Fruit fly (Drosophila melanogaster) whole organism, embryonic: ENCODE measurements around the gene Sems.
A peak's percentile ranks its signal among the peaks of the same experiment; 100 is the strongest.

ENCODE experiments used
- Abd-B ChIP-seq: fragments of 200-800 bp; sonication (Bioruptor generic); optimal IDR thresholded peaks from 2 replicates; lab custom pipeline; 2018; ENCODE audit warnings: missing biosample characterization, mild to moderate bottlenecking, missing genetic modification characterization, moderate library complexity
- B-H2 ChIP-seq: fragments of 200-800 bp; sonication (Bioruptor generic); optimal IDR thresholded peaks from 2 replicates; lab custom pipeline; 2018; ENCODE audit warnings: missing biosample characterization, mild to moderate bottlenecking, missing genetic modification characterization
- CG10209 ChIP-seq: fragments of 200-800 bp; sonication (Bioruptor generic); optimal IDR thresholded peaks from 3 replicates; lab custom pipeline; 2017; ENCODE audit warnings: missing biosample characterization, mild to moderate bottlenecking, missing genetic modification characterization, missing genetic modification reagents
- CG10321 ChIP-seq: fragments of 200-800 bp; sonication (Bioruptor generic); IDR thresholded peaks from 2 replicates; pipeline ENCODE4 v1.3.6; 2022; ENCODE audit warnings: missing biosample characterization, missing genetic modification characterization
- CG10462 ChIP-seq: fragments of 200-800 bp; sonication (Bioruptor generic); optimal IDR thresholded peaks from 2 replicates; lab custom pipeline; 2016; ENCODE audit warnings: missing biosample characterization, missing genetic modification characterization
- CG12659 ChIP-seq: fragments of 200-800 bp; sonication (Bioruptor generic); optimal IDR thresholded peaks from 3 replicates; lab custom pipeline; 2017; ENCODE audit warnings: mild to moderate bottlenecking, missing biosample characterization, missing genetic modification reagents, missing genetic modification characterization
- CG15269 ChIP-seq: fragments of 200-800 bp; sonication (Bioruptor generic); optimal IDR thresholded peaks from 2 replicates; lab custom pipeline; 2018; ENCODE audit warnings: missing biosample characterization, mild to moderate bottlenecking, missing genetic modification characterization, moderate library complexity
- CG15696 ChIP-seq: fragments of 200-800 bp; sonication (Bioruptor generic); optimal IDR thresholded peaks from 2 replicates; lab custom pipeline; 2019; ENCODE audit warnings: missing biosample characterization, mild to moderate bottlenecking, missing genetic modification characterization, moderate library complexity
- CG17361 ChIP-seq: fragments of 200-800 bp; sonication (Bioruptor generic); IDR thresholded peaks from 3 replicates; pipeline ENCODE4 v1.3.6; 2022; ENCODE audit warnings: missing biosample characterization, missing genetic modification characterization
- CG17829 ChIP-seq: fragments of 200-800 bp; optimal IDR thresholded peaks from 2 replicates; lab custom pipeline; 2019; ENCODE audit warnings: missing biosample characterization, mild to moderate bottlenecking, missing genetic modification characterization, moderate library complexity
- CG17912 ChIP-seq: fragments of 200-800 bp; sonication (Bioruptor generic); optimal IDR thresholded peaks from 2 replicates; lab custom pipeline; 2018; ENCODE audit warnings: missing biosample characterization, mild to moderate bottlenecking, missing genetic modification characterization
- CG18599 ChIP-seq: fragments of 200-800 bp; sonication (Bioruptor generic); optimal IDR thresholded peaks from 3 replicates; lab custom pipeline; 2017; ENCODE audit warnings: missing biosample characterization, missing genetic modification characterization, mild to moderate bottlenecking, moderate library complexity, missing genetic modification reagents
- CG2678 ChIP-seq: fragments of 200-800 bp; sonication (Bioruptor generic); optimal IDR thresholded peaks from 3 replicates; lab custom pipeline; 2019; ENCODE audit warnings: missing biosample characterization, mild to moderate bottlenecking, missing genetic modification characterization, moderate library complexity
- CG30403 ChIP-seq: fragments of 200-800 bp; sonication (Bioruptor generic); optimal IDR thresholded peaks from 3 replicates; lab custom pipeline; 2016; ENCODE audit warnings: missing biosample characterization, missing genetic modification characterization
- CG4424 ChIP-seq: fragments of 200-800 bp; sonication (Bioruptor generic); optimal IDR thresholded peaks from 3 replicates; lab custom pipeline; 2016; ENCODE audit warnings: missing biosample characterization, missing genetic modification characterization
- CG7839 ChIP-seq: fragments of 200-800 bp; sonication (Bioruptor generic); optimal IDR thresholded peaks from 3 replicates; lab custom pipeline; 2018; ENCODE audit warnings: missing biosample characterization, mild to moderate bottlenecking, missing genetic modification characterization, moderate library complexity
- CG8290 ChIP-seq, 3 experiments: fragments of 200-800 bp; sonication (Bioruptor generic); optimal IDR thresholded peaks; 2 replicates each; lab custom pipeline; 2016 to 2019; ENCODE audit warnings: missing biosample characterization in 3 of 3, missing genetic modification characterization in 3 of 3, mild to moderate bottlenecking in 2 of 3, moderate library complexity in 1 of 3
- CG8388 ChIP-seq: fragments of 200-800 bp; sonication (Bioruptor generic); optimal IDR thresholded peaks from 2 replicates; lab custom pipeline; 2019; ENCODE audit warnings: missing biosample characterization, mild to moderate bottlenecking, missing genetic modification characterization, moderate library complexity
- CG9727 ChIP-seq: fragments of 200-800 bp; sonication (Bioruptor generic); optimal IDR thresholded peaks from 3 replicates; lab custom pipeline; 2017; ENCODE audit warnings: missing biosample characterization, mild to moderate bottlenecking, missing genetic modification characterization
- CG9876 ChIP-seq: fragments of 200-800 bp; sonication (Bioruptor generic); optimal IDR thresholded peaks from 2 replicates; lab custom pipeline; 2016; ENCODE audit warnings: missing biosample characterization, missing genetic modification characterization
- CrebB ChIP-seq: fragments of 200-800 bp; sonication (Bioruptor generic); optimal IDR thresholded peaks from 3 replicates; lab custom pipeline; 2018; ENCODE audit warnings: missing biosample characterization, mild to moderate bottlenecking, missing genetic modification characterization
- Med ChIP-seq: fragments of 200-800 bp; sonication (Bioruptor generic); peaks from one replicate; lab custom pipeline; 2016; ENCODE audit warnings: missing biosample characterization, missing genetic modification characterization, mild to moderate bottlenecking, inconsistent platforms, moderate library complexity
- NK7.1 ChIP-seq: fragments of 200-800 bp; sonication (Bioruptor generic); optimal IDR thresholded peaks from 3 replicates; lab custom pipeline; 2016; ENCODE audit warnings: missing biosample characterization, missing genetic modification characterization
- Sox100B ChIP-seq: fragments of 200-800 bp; sonication (Bioruptor generic); optimal IDR thresholded peaks from 3 replicates; lab custom pipeline; 2018; ENCODE audit warnings: missing biosample characterization, mild to moderate bottlenecking, missing genetic modification characterization
- Sox102F ChIP-seq: fragments of 200-800 bp; sonication (Bioruptor generic); optimal IDR thresholded peaks from 2 replicates; lab custom pipeline; 2018; ENCODE audit warnings: missing biosample characterization, mild to moderate bottlenecking, missing genetic modification characterization, moderate library complexity
- Ssrp ChIP-seq: fragments of 200-800 bp; sonication (Bioruptor generic); optimal IDR thresholded peaks from 2 replicates; lab custom pipeline; 2018; ENCODE audit warnings: missing biosample characterization, mild to moderate bottlenecking, missing genetic modification characterization, moderate library complexity
- bcd ChIP-seq: fragments of 200-800 bp; sonication (Bioruptor generic); optimal IDR thresholded peaks from 2 replicates; lab custom pipeline; 2017; ENCODE audit warnings: missing biosample characterization, mild to moderate bottlenecking, missing genetic modification characterization
- bsh ChIP-seq, 2 experiments: fragments of 200-800 bp; sonication (Bioruptor generic); optimal IDR thresholded peaks; 2 replicates each; lab custom pipeline; 2017 to 2018; ENCODE audit warnings: mild to moderate bottlenecking in 2 of 2, missing biosample characterization in 2 of 2, missing genetic modification characterization in 2 of 2, moderate library complexity in 1 of 2
- chif ChIP-seq, 2 experiments: fragments of 200-800 bp; sonication (Bioruptor generic); optimal IDR thresholded peaks; 3 replicates each; lab custom pipeline; 2016; ENCODE audit warnings: missing biosample characterization in 2 of 2, missing genetic modification characterization in 2 of 2
- dmrt99B ChIP-seq: fragments of 200-800 bp; sonication (Bioruptor generic); optimal IDR thresholded peaks from 2 replicates; lab custom pipeline; 2018; ENCODE audit warnings: missing biosample characterization, mild to moderate bottlenecking, missing genetic modification characterization, moderate library complexity
- fd96Cb ChIP-seq: fragments of 200-800 bp; sonication (Bioruptor generic); optimal IDR thresholded peaks from 2 replicates; lab custom pipeline; 2018; ENCODE audit warnings: missing biosample characterization, mild to moderate bottlenecking, missing genetic modification characterization, moderate library complexity
- ftz-f1 ChIP-seq: fragments of 200-800 bp; sonication (Bioruptor generic); optimal IDR thresholded peaks from 2 replicates; lab custom pipeline; 2016; ENCODE audit warnings: missing biosample characterization, missing genetic modification characterization
- fu2 ChIP-seq: fragments of 200-800 bp; sonication (Bioruptor generic); optimal IDR thresholded peaks from 2 replicates; lab custom pipeline; 2016; ENCODE audit warnings: missing biosample characterization, missing genetic modification characterization
- gem ChIP-seq: fragments of 200-800 bp; sonication (Bioruptor generic); optimal IDR thresholded peaks from 2 replicates; lab custom pipeline; 2019; ENCODE audit warnings: missing biosample characterization, mild to moderate bottlenecking, missing genetic modification characterization, moderate library complexity
- lola ChIP-seq, 3 experiments: fragments of >200 bp in 2 of 3; fragments of 200-800 bp in 1 of 3; sonication (Bioruptor generic) in 1 of 3; optimal IDR thresholded peaks; 2 replicates each; lab custom pipeline; 2017 to 2019; ENCODE audit warnings: missing biosample characterization in 3 of 3, missing genetic modification characterization in 3 of 3, mild to moderate bottlenecking in 1 of 3, moderate library complexity in 1 of 3
- mirr ChIP-seq: fragments of 200-800 bp; sonication (Bioruptor generic); optimal IDR thresholded peaks from 3 replicates; lab custom pipeline; 2018; ENCODE audit warnings: missing biosample characterization, mild to moderate bottlenecking, missing genetic modification characterization
- nmo ChIP-seq: fragments of 200-800 bp; sonication (Bioruptor generic); optimal IDR thresholded peaks from 2 replicates; lab custom pipeline; 2018; ENCODE audit warnings: missing biosample characterization, mild to moderate bottlenecking, missing genetic modification characterization, moderate library complexity
- org-1 ChIP-seq: fragments of 200-800 bp; sonication (Bioruptor generic); optimal IDR thresholded peaks from 2 replicates; lab custom pipeline; 2017; ENCODE audit warnings: missing biosample characterization, missing genetic modification characterization
- otp ChIP-seq: fragments of 200-800 bp; sonication (Bioruptor generic); IDR thresholded peaks from 3 replicates; pipeline ENCODE4, ENCODE4 v1.3.6; 2022; ENCODE audit warnings: missing biosample characterization, missing genetic modification characterization
- pzg ChIP-seq: fragments of 200-800 bp; sonication (Bioruptor generic); optimal IDR thresholded peaks from 3 replicates; lab custom pipeline; 2018; ENCODE audit warnings: missing biosample characterization, mild to moderate bottlenecking, missing genetic modification characterization, moderate library complexity
- row ChIP-seq: fragments of 200-800 bp; sonication (Bioruptor generic); IDR thresholded peaks from 3 replicates; pipeline ENCODE4 v1.3.6; 2022; ENCODE audit warnings: missing biosample characterization, missing genetic modification characterization
- sd ChIP-seq: fragments of 200-800 bp; sonication (Bioruptor generic); optimal IDR thresholded peaks from 3 replicates; lab custom pipeline; 2018; ENCODE audit warnings: missing biosample characterization, mild to moderate bottlenecking, missing genetic modification characterization, moderate library complexity
- sens ChIP-seq: fragments of 200-800 bp; sonication (Bioruptor generic); peaks from one replicate; lab custom pipeline; 2016; ENCODE audit warnings: missing biosample characterization, missing genetic modification characterization
- twi ChIP-seq: fragments of 200-800 bp; optimal IDR thresholded peaks from 2 replicates; lab custom pipeline; 2019; ENCODE audit warnings: missing biosample characterization, mild to moderate bottlenecking, missing genetic modification characterization, moderate library complexity
- unpg ChIP-seq: fragments of 200-800 bp; sonication (Bioruptor generic); optimal IDR thresholded peaks from 3 replicates; lab custom pipeline; 2018; ENCODE audit warnings: missing biosample characterization, mild to moderate bottlenecking, missing genetic modification characterization, moderate library complexity
- wdn ChIP-seq: fragments of 200-800 bp; sonication (Bioruptor generic); IDR thresholded peaks from 2 replicates; pipeline ENCODE4 v1.3.6; 2022; ENCODE audit warnings: missing biosample characterization, missing genetic modification characterization

The Sems gene

DNA sequence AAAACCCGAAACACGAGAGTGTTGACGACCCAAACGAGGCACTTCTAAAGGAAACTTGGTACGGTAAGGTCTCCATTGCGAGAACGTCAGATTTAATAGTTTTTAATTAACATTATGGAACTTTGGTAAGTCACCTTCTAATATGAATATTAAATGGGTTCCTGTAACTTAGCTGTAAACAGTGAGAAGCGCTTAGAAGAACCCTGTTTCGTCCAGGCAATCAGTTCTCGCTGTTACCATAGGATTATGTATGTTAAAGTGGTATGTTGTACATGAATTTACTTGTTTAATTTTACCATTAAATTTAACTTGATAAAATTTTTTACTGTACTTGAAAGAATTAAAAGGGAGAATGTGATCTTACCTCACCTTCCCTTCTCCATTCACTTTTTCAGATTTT lies 34.7 kb downstream of the Sems start (continued):
- TF ChIP-seq pzg (GFP tag; lab: Kevin White, UChicago) (no peak), chif (GFP tag; optimal IDR thresholded peaks at IDR 0.05; lab: Kevin White, UChicago) (peak in 1 of 2 experiments; percentile 2), wdn (GFP tag; lab: Robert Waterston, UW) (no peak), B-H2 (GFP tag; lab: Kevin White, UChicago) (no peak), CG17829 (tag; lab: Kevin White, UChicago) (peak; percentile 51), NK7.1 (GFP tag; lab: Kevin White, UChicago) (no peak), CG9876 (no peak)

DNA sequence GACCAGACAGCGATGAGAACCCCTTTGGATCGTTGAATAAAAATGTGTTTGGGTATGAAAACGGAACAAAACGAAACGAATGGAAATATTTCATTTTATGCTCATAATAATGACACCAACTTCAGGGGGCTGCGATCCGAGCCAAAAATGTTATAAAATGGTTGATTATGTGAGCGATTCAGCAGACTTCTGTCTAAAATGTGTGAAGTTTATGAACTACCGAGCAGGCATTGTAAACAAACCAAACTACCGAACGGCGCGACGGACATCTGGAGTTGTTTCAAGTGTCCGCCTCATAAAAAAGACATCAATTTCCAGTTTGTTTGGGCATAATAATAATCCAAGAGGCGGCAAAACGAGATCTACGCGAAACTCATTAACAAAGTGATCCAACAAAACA lies 36.1 kb downstream of the Sems start:
- TF ChIP-seq CG15269 (tag; lab: Kevin White, UChicago) (peak; percentile 34), Abd-B (peak; percentile 45), wdn (GFP tag; lab: Robert Waterston, UW) (no peak), gem (tag; lab: Kevin White, UChicago) (no peak), sd (peak; percentile 61), CG10321 (GFP tag; lab: Robert Waterston, UW) (no peak), bcd (GFP tag; lab: Kevin White, UChicago) (no peak), otp (GFP tag; lab: Robert Waterston, UW) (no peak), twi (tag; lab: Kevin White, UChicago) (peak; percentile 59), Med (GFP tag; lab: Kevin White, UChicago) (peak; percentile 49)

DNA sequence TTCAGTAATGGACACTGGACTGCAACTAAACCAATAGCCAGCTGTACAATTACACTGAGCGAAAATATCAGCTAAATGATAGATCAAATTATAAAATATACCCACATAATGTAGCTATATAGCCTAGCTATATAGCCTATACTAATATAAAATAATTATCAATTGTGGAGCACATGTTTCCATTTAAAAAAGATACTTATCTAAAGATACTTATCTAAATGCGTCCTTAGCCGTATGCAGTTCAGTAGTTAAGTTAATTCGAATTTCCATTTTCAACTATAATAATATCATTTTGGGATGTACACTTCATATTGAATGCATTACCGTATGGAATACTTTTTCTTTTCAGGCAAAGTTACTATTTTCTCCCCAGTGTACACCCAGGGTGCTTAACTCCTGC lies 37.6 kb downstream of the Sems start:
- peak; percentile 60 for TF ChIP-seq gem (tag; lab: Kevin White, UChicago)
- TF ChIP-seq CG4424 (GFP tag; lab: Kevin White, UChicago) = peak; percentile 8
- TF ChIP-seq fd96Cb (tag; lab: Kevin White, UChicago) = peak; percentile 25
- peak; percentile 17 for TF ChIP-seq CG12659
- peak in 1 of 2 experiments; percentile 23 for TF ChIP-seq bsh (GFP tag; optimal IDR thresholded peaks at IDR 0.05; lab: Kevin White, UChicago)
- peak; percentile 39 for TF ChIP-seq dmrt99B
- peak; percentile 36 for TF ChIP-seq org-1
- no peak for TF ChIP-seq mirr (GFP tag; lab: Kevin White, UChicago)
- peak; percentile 42 for TF ChIP-seq CG8388 (GFP tag; lab: Kevin White, UChicago)
- no peak for TF ChIP-seq CrebB (tag; lab: Kevin White, UChicago)
- peak; percentile 13 for TF ChIP-seq CG17829 (tag; lab: Kevin White, UChicago)
- TF ChIP-seq CG10209 (GFP tag; lab: Kevin White, UChicago) = peak; percentile 8
- no peak for TF ChIP-seq ftz-f1 (GFP tag; lab: Kevin White, UChicago)
- no peak for TF ChIP-seq CG17912 (GFP tag; lab: Kevin White, UChicago)
- no peak for TF ChIP-seq CG10462 (GFP tag; lab: Kevin White, UChicago)
- TF ChIP-seq unpg (GFP tag; lab: Kevin White, UChicago) = peak; percentile 36
- peak in 1 of 3 experiments; percentile 58 for TF ChIP-seq lola (GFP tag; optimal IDR thresholded peaks at IDR 0.05; lab: Kevin White, UChicago)
- TF ChIP-seq nmo (GFP tag; lab: Kevin White, UChicago) = peak; percentile 46
- peak; percentile 83 for TF ChIP-seq sens (GFP tag; lab: Kevin White, UChicago)
- TF ChIP-seq Sox102F (GFP tag; lab: Kevin White, UChicago) = peak; percentile 29
- TF ChIP-seq CG17361 (GFP tag; lab: Robert Waterston, UW) = peak; percentile 68; the same call in 2 of the 3 replicates
- TF ChIP-seq CG7839 (tag; lab: Kevin White, UChicago) = peak; percentile 33
- TF ChIP-seq CG18599 (GFP tag; lab: Kevin White, UChicago) = peak; percentile 22
- peak; percentile 16 for TF ChIP-seq Ssrp (tag; lab: Kevin White, UChicago)
- TF ChIP-seq CG30403 (GFP tag; lab: Kevin White, UChicago) = peak; percentile 11
- no peak for TF ChIP-seq fu2 (GFP tag; lab: Kevin White, UChicago)
- no peak for TF ChIP-seq CG8290 (GFP tag; optimal IDR thresholded peaks at IDR 0.05; lab: Kevin White, UChicago)
- TF ChIP-seq CG8290 (tag; optimal IDR thresholded peaks at IDR 0.05; lab: Kevin White, UChicago) = no peak
- peak; percentile 30 for TF ChIP-seq CG2678
- peak; percentile 30; the same call in 2 of the 3 replicates for TF ChIP-seq row (GFP tag; lab: Robert Waterston, UW)
- TF ChIP-seq Sox100B (GFP tag; lab: Kevin White, UChicago) = peak; percentile 32
- peak; percentile 68 for TF ChIP-seq CG9727
- TF ChIP-seq CG15696 (tag; lab: Kevin White, UChicago) = peak; percentile 31
